Worm (Caenorhabditis elegans) whole organism, mixed stage, embryonic: Measurements from ENCODE around the gene W01D2.1.

Source experiments
- ceh-83 ChIP-seq: fragments of 200-800 bp; sonication (Bioruptor generic); optimal IDR thresholded peaks from 2 replicates; lab custom pipeline; 2018; ENCODE audit warnings: mild to moderate bottlenecking, missing genetic modification characterization, missing compliant biosample characterization
- elt-3 ChIP-seq: fragments of 150-350 bp; optimal IDR thresholded peaks from 2 replicates; lab custom pipeline; 2014; ENCODE audit warnings: missing biosample characterization, missing genetic modification characterization
- lin-13 ChIP-seq: fragments of 150-350 bp; optimal IDR thresholded peaks from 2 replicates; lab custom pipeline; 2014; ENCODE audit warnings: missing biosample characterization, missing genetic modification characterization
- lin-32 ChIP-seq: fragments of 200-800 bp; sonication (Bioruptor generic); optimal IDR thresholded peaks from 2 replicates; lab custom pipeline; 2018; ENCODE audit warnings: mild to moderate bottlenecking, missing genetic modification characterization, missing compliant biosample characterization
- lsy-2 ChIP-seq: fragments of 150-350 bp; optimal IDR thresholded peaks from 2 replicates; lab custom pipeline; 2014; ENCODE audit warnings: missing biosample characterization, missing genetic modification characterization
- pha-4 ChIP-seq: fragments of 150-350 bp; optimal IDR thresholded peaks from 2 replicates; lab custom pipeline; 2018; ENCODE audit warnings: missing biosample characterization, missing genetic modification reagents, missing genetic modification characterization
- snpc-4 ChIP-seq: fragments of 150-350 bp; optimal IDR thresholded peaks from 2 replicates; lab custom pipeline; 2014; ENCODE audit warnings: missing biosample characterization, missing genetic modification characterization
- unc-39 ChIP-seq: fragments of 150-350 bp; optimal IDR thresholded peaks from 2 replicates; lab custom pipeline; 2014; ENCODE audit warnings: missing biosample characterization, missing genetic modification characterization
- unc-62 ChIP-seq: fragments of 150-350 bp; optimal IDR thresholded peaks from 2 replicates; lab custom pipeline; 2014; ENCODE audit warnings: missing biosample characterization, missing genetic modification reagents, missing genetic modification characterization
- ztf-11 ChIP-seq: fragments of 150-350 bp; optimal IDR thresholded peaks from 2 replicates; lab custom pipeline; 2014; ENCODE audit warnings: missing biosample characterization, missing genetic modification characterization

ce11 chrII:14798047-14798522 is 17.2 kb upstream of the W01D2.1 start, which contains the start of gene tbc-20:
- no peak for TF ChIP-seq lin-13 (tag; lab: Kevin White, UChicago)
- TF ChIP-seq elt-3 (tag; lab: Kevin White, UChicago): no peak
- TF ChIP-seq pha-4 (tag; lab: Kevin White, UChicago): no peak
- TF ChIP-seq unc-39 (tag; lab: Kevin White, UChicago): no peak
- TF ChIP-seq lsy-2 (tag; lab: Kevin White, UChicago): peak; percentile 29
- no peak for TF ChIP-seq ceh-83 (GFP tag; lab: Kevin White, UChicago)
- no peak for TF ChIP-seq snpc-4 (tag; lab: Kevin White, UChicago)
- TF ChIP-seq ztf-11 (tag; lab: Kevin White, UChicago): no peak
- TF ChIP-seq unc-62: no peak
- no peak for TF ChIP-seq lin-32 (GFP tag; lab: Kevin White, UChicago)
